Worm (Caenorhabditis elegans) whole organism, mixed stage, embryonic: Measurements from ENCODE around the gene srp-6.
"Not testable (repeated sequence)": the region's sequence is repeated elsewhere in the genome, so short reads cannot be mapped to it uniquely, and the experiment has no call there.

Source experiments
- blmp-1 ChIP-seq: fragments of 150-350 bp; optimal IDR thresholded peaks from 2 replicates; lab custom pipeline; 2014; ENCODE audit warnings: missing biosample characterization, missing genetic modification characterization
- ceh-43 ChIP-seq: fragments of 200-800 bp; sonication (Bioruptor generic); optimal IDR thresholded peaks from 2 replicates; lab custom pipeline; 2018; ENCODE audit warnings: mild to moderate bottlenecking, missing genetic modification characterization, moderate library complexity, missing compliant biosample characterization
- ces-1 ChIP-seq: fragments of 150-350 bp; optimal IDR thresholded peaks from 2 replicates; lab custom pipeline; 2014; ENCODE audit warnings: missing biosample characterization, missing genetic modification reagents, missing genetic modification characterization
- drap-1 ChIP-seq: fragments of 200-800 bp; sonication (Bioruptor generic); optimal IDR thresholded peaks from 3 replicates; lab custom pipeline; 2018; ENCODE audit warnings: mild to moderate bottlenecking, missing genetic modification characterization, missing compliant biosample characterization
- flh-1 ChIP-seq: fragments of 200-800 bp; sonication (Bioruptor generic); optimal IDR thresholded peaks from 2 replicates; lab custom pipeline; 2018; ENCODE audit warnings: mild to moderate bottlenecking, missing genetic modification characterization, moderate library complexity, missing compliant biosample characterization
- ham-2 ChIP-seq: fragments of 200-800 bp; sonication (Bioruptor generic); optimal IDR thresholded peaks from 2 replicates; lab custom pipeline; 2018; ENCODE audit warnings: mild to moderate bottlenecking, missing genetic modification characterization, missing compliant biosample characterization
- lin-32 ChIP-seq: fragments of 200-800 bp; sonication (Bioruptor generic); optimal IDR thresholded peaks from 2 replicates; lab custom pipeline; 2018; ENCODE audit warnings: mild to moderate bottlenecking, missing genetic modification characterization, missing compliant biosample characterization
- mab-5 ChIP-seq: fragments of 150-350 bp; optimal IDR thresholded peaks from 2 replicates; lab custom pipeline; 2014; ENCODE audit warnings: missing biosample characterization, missing genetic modification characterization
- mep-1 ChIP-seq: fragments of 150-350 bp; optimal IDR thresholded peaks from 2 replicates; lab custom pipeline; 2017; ENCODE audit warnings: missing biosample characterization, missing genetic modification reagents, missing genetic modification characterization, inconsistent platforms
- mls-2 ChIP-seq: sonication (generic microtip); optimal IDR thresholded peaks from 2 replicates; lab custom pipeline; 2016; ENCODE audit warnings: mild to moderate bottlenecking, missing genetic modification characterization, moderate library complexity, missing compliant biosample characterization
- nhr-12 ChIP-seq: fragments of 150-350 bp; optimal IDR thresholded peaks from 2 replicates; lab custom pipeline; 2014; ENCODE audit warnings: missing biosample characterization, missing genetic modification characterization
- snpc-4 ChIP-seq: fragments of 150-350 bp; optimal IDR thresholded peaks from 2 replicates; lab custom pipeline; 2014; ENCODE audit warnings: missing biosample characterization, missing genetic modification characterization
- unc-120 ChIP-seq: sonication (generic microtip); optimal IDR thresholded peaks from 2 replicates; lab custom pipeline; 2017; ENCODE audit warnings: missing genetic modification characterization, missing compliant biosample characterization; ENCODE audit not compliant: poor library complexity, severe bottlenecking
- unc-39 ChIP-seq: fragments of 150-350 bp; optimal IDR thresholded peaks from 2 replicates; lab custom pipeline; 2014; ENCODE audit warnings: missing biosample characterization, missing genetic modification characterization
- zip-8 ChIP-seq: fragments of 150-350 bp; optimal IDR thresholded peaks from 2 replicates; lab custom pipeline; 2014; ENCODE audit warnings: missing biosample characterization, missing genetic modification characterization
- ztf-11 ChIP-seq: fragments of 150-350 bp; optimal IDR thresholded peaks from 2 replicates; lab custom pipeline; 2014; ENCODE audit warnings: missing biosample characterization, missing genetic modification characterization

The srp-6 gene

DNA sequence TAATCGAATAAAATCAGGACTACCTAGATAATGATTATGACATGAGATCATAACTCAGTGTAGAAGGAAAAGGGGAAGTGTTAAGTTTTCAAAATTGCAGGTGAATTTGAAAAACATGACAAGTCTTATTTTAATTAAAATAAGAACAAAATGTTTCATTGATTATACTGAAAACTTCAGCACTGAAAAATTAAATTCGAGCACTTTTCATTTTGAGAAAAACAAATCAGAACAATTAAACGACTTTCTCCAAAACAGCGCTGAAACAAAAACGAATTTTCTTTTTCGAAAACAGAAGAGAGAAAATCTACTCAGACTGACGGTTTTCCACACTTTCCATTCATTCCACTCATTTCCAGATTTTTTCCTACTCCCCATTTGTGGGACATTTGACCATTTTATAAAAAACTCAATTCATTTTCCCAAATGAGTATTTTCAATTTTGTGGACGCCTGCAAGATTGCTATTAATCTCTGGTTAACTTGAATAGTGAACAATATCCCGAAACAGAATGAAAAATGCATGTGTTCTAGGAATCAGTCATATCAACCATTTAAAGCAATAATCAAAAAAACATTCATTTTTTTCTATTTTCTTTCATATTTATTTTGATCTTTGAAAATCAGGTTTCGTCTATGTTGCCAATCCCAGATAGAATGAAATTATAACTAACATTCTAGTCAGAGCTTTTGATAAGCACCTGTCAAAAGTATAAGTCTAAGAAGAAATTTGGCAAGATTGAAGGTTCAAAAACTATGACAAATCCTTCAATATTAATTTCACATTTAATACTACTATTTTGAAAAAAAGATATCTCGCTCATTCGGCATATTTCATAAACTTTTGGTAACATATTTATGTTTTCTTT, 33.5 kb downstream of the srp-6 start, which contains the start of the genes srh-231 and srh-275:
Gene srh-231, minus strand, starts transcription at position 51 of the 868 bp plus-strand sequence.
Gene srh-275, plus strand, starts transcription at position 818 of the 868 bp plus-strand sequence.
- no peak for TF ChIP-seq ham-2 (GFP tag; lab: Kevin White, UChicago)
- no peak for TF ChIP-seq nhr-12
- TF ChIP-seq mls-2 = no peak
- TF ChIP-seq drap-1 (GFP tag; lab: Kevin White, UChicago) = no peak

- TF ChIP-seq zip-8 (tag; lab: Kevin White, UChicago) = peak; percentile 53
- no peak for TF ChIP-seq snpc-4 (tag; lab: Kevin White, UChicago)
Measured at ce11 chrV:7349541-7349940, 36.4 kb downstream of the srp-6 start, which contains the start of gene nhr-149. nhr-149 (minus strand) TSS chrV:7349641.

- not testable (repeated sequence) for TF ChIP-seq unc-120 (tag; lab: Kevin White, UChicago); lin-32 (GFP tag; lab: Kevin White, UChicago); flh-1 (GFP tag; lab: Kevin White, UChicago)
- TF ChIP-seq, all 35 proteins: peak for 0; not testable (repeated sequence) for 35
Measured at ce11 chrV:7345494-7345893, 40.4 kb downstream of the srp-6 start, which contains the start of gene nhr-147. nhr-147 (plus strand) TSS chrV:7345794.

ce11 chrV:7343522-7343921, 42.4 kb downstream of the srp-6 start, which contains the start of gene srh-244:
srh-244 (plus strand) TSS chrV:7343822.
- TF ChIP-seq ceh-43 (GFP tag; lab: Kevin White, UChicago) (no peak), drap-1 (GFP tag; lab: Kevin White, UChicago) (no peak), snpc-4 (tag; lab: Kevin White, UChicago) (no peak), ces-1 (GFP tag; lab: Kevin White, UChicago) (no peak), mab-5 (tag; lab: Kevin White, UChicago) (no peak)

- TF ChIP-seq ces-1 (GFP tag; lab: Kevin White, UChicago) (no peak), ceh-43 (GFP tag; lab: Kevin White, UChicago) (no peak)
- TF ChIP-seq, all 35 proteins: peak for 0
Measured at ce11 chrV:7341942-7342341, 44.0 kb downstream of the srp-6 start, which contains the start of the genes nhr-263 and nhr-148. nhr-263 (minus strand) TSS chrV:7342042. nhr-148 (plus strand) TSS chrV:7342156.

ce11 chrV:7339831-7340230, 46.1 kb downstream of the srp-6 start, which contains the start of gene srh-187:
srh-187 (minus strand) TSS chrV:7339931.
- TF ChIP-seq mep-1 (tag; lab: Kevin White, UChicago) (no peak), nhr-12 (no peak), blmp-1 (no peak), flh-1 (GFP tag; lab: Kevin White, UChicago) (no peak)

- not testable (repeated sequence) for TF ChIP-seq unc-39; zip-8 (tag; lab: Kevin White, UChicago); ztf-11 (tag; lab: Kevin White, UChicago)
Measured at ce11 chrV:7337218-7337617, 48.7 kb downstream of the srp-6 start, which contains the start of gene F10G2.7. F10G2.7 (minus strand) TSS chrV:7337318.
